Fruit fly (Drosophila melanogaster): ENCODE measurements around the gene Or35a.
A peak's percentile ranks its signal among the peaks of the same experiment; 100 is the strongest.
"Not testable (repeated sequence)": the region's sequence is repeated elsewhere in the genome, so short reads cannot be mapped to it uniquely, and the experiment has no call there.

Or35a gene

DNA sequence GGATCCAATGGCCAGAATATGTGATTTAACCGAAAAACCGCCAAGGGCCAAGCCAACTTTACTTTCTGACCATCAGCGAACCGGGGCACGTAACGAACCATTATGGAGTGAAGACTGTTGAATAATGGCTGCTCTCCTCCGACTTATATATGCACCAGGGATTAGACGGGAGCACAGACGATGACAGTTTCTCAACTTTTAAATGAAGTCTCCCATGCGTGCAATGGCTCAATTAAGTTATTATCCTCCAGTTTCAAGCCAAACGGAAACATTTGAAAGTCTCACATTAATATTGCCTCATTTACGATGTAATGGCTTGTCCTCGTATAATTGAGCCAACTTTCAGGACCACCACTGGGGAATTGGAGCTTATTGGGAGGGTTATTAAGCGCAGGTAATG is at the start of gene Or35a:
Or35a (minus strand) TSS at position 101 of the 400 bp plus-strand sequence.
- TF ChIP-seq CG17361 (GFP tag; IDR thresholded peaks at IDR 0.05) (no peak), Pdp1 (GFP tag; optimal IDR thresholded peaks at IDR 0.05) (no peak), Dek (tag; optimal IDR thresholded peaks at IDR 0.05) (no peak), CG7372 (GFP tag; IDR thresholded peaks at IDR 0.05) (no peak), ranshi (GFP tag; IDR thresholded peaks at IDR 0.05) (no peak), CG34422 (GFP tag; IDR thresholded peaks at IDR 0.05) (no peak), Myb (GFP tag; optimal IDR thresholded peaks at IDR 0.05) (no peak), Ets65A (GFP tag) (peak; percentile 44)

dm6 chr2L:15669874-15670273 is 46.5 kb upstream of the Or35a start, which contains the start of gene CG18478:
TSS of gene CG18478 (plus strand) at chr2L:15670174.
- not testable (repeated sequence) for TF ChIP-seq CoRest (tag; optimal IDR thresholded peaks at IDR 0.05); tna (GFP tag; IDR thresholded peaks at IDR 0.05; ENCODE audit: partially characterized antibody); CG15269 (tag; optimal IDR thresholded peaks at IDR 0.05)

dm6 chr2L:15660741-15661140 is 37.4 kb upstream of the Or35a start, which contains the start of gene CG18477:
TSS of gene CG18477 (plus strand) at chr2L:15661041.
- not testable (repeated sequence) for TF ChIP-seq peb (GFP tag; IDR thresholded peaks at IDR 0.05); knrl (GFP tag; IDR thresholded peaks at IDR 0.05; ENCODE audit: partially characterized antibody); NC2β (GFP tag; optimal IDR thresholded peaks at IDR 0.05)

DNA sequence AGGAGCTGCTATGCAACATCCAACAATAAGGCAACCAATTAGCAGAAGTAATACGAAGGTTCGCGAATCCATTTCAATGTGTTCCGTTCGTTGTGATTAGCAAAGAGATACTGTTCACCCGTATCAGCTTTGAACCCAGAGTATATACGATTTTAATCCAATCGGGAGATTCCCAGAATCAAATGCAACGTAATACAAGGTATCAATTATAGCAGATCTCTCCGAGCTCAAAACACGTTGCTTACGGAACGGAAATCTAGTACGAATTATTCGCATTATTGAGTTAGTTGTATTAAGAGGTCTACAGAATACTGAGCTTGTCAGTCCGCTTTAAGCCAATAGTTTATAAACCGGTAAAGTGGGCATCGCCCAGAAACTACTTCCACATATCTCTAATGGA is 36.0 kb upstream of the Or35a start, which contains the start of gene CG44141:
CG44141 (minus strand) TSS at position 101 of the 400 bp plus-strand sequence.
- TF ChIP-seq CG16863, Hr3, CG10147 (GFP tag; optimal IDR thresholded peaks at IDR 0.05): not testable (repeated sequence)

DNA sequence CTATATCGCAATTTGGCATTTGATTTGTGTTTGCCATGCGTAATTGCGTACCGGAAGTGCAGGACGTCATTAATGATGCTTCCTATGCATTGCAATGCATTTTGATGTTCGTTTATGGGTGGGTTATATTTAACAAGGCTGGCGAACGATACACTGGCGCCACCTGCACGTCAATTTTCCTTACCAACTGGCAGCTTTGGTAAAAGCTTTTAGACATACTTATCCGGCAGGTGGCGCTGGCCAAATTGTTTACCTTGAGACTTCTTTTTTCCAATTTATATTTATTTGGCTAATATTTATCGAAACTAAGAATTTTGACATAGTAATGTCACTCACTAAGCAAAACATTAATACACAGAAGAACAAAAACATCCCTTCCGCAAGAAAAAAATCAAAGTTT is 20.4 kb upstream of the Or35a start:
- TF ChIP-seq sim (GFP tag; IDR thresholded peaks at IDR 0.05) (no peak), Lhr (GFP tag; optimal IDR thresholded peaks at IDR 0.05) (peak; percentile 15), Dbx (GFP tag; IDR thresholded peaks at IDR 0.05) (no peak), stwl (tag; optimal IDR thresholded peaks at IDR 0.05) (peak; percentile 64), chinmo (GFP tag; IDR thresholded peaks at IDR 0.05; ENCODE audit: partially characterized antibody) (0 out of 4 replicates have a peak, but pooled peaks have one; percentile 45), Chrac-16 (GFP tag; optimal IDR thresholded peaks at IDR 0.05) (peak; percentile 21), Taf1 (GFP tag; IDR thresholded peaks at IDR 0.05) (0 out of 2 replicates have a peak, but pooled peaks have one; percentile 13), CG10274 (GFP tag; optimal IDR thresholded peaks at IDR 0.05) (no peak), CG3726 (GFP tag; IDR thresholded peaks at IDR 0.05) (0 out of 3 replicates have a peak, but pooled peaks have one; percentile 29), chif (GFP tag; optimal IDR thresholded peaks at IDR 0.05) (peak in 1 of 2 experiments; percentile 8), CG7372 (GFP tag; IDR thresholded peaks at IDR 0.05) (0 out of 2 replicates have a peak, but pooled peaks have one; percentile 18), Ets97D (GFP tag; optimal IDR thresholded peaks at IDR 0.05) (no peak), slp2 (GFP tag; optimal IDR thresholded peaks at IDR 0.05) (no peak), Myb (GFP tag; optimal IDR thresholded peaks at IDR 0.05) (no peak), Dip2 (GFP tag; IDR thresholded peaks at IDR 0.05) (peak; percentile 90), mam (GFP tag; optimal IDR thresholded peaks at IDR 0.05) (peak; percentile 9), en (GFP tag; optimal IDR thresholded peaks at IDR 0.05) (peak; percentile 23), run (tag; optimal IDR thresholded peaks at IDR 0.05) (no peak), sens (GFP tag) (peak; percentile 64), CG15479 (GFP tag; optimal IDR thresholded peaks at IDR 0.05) (no peak), CG34422 (GFP tag; IDR thresholded peaks at IDR 0.05) (no peak), CG9609 (GFP tag; optimal IDR thresholded peaks at IDR 0.05) (peak; percentile 5), bab2 (GFP tag; optimal IDR thresholded peaks at IDR 0.05) (peak; percentile 13), oc (tag; optimal IDR thresholded peaks at IDR 0.05) (no peak), Dip3 (GFP tag; optimal IDR thresholded peaks at IDR 0.05) (no peak), CG10959 (GFP tag; IDR thresholded peaks at IDR 0.05) (0 out of 2 replicates have a peak, but pooled peaks have one; percentile 13), fu2 (GFP tag; optimal IDR thresholded peaks at IDR 0.05) (no peak), nerfin-2 (GFP tag; IDR thresholded peaks at IDR 0.05; ENCODE audit: partially characterized antibody) (no peak), CG10654 (GFP tag; optimal IDR thresholded peaks at IDR 0.05) (peak; percentile 10)

Data from whole organism, embryonic.